Worm (Caenorhabditis elegans): ENCODE results near the gene men-1.

Gene men-1

ce11 chrII:14251400-14251940, 17.6 kb upstream of the men-1 start (continued):
- TF ChIP-seq arid-1 (GFP tag; conservative IDR thresholded peaks at IDR 0.05) (peak; percentile 83), dve-1 (tag; optimal IDR thresholded peaks at IDR 0.05; ENCODE audit: insufficient read depth) (peak; percentile 93), mep-1 (tag; optimal IDR thresholded peaks at IDR 0.05) (peak; percentile 96), lin-39 (tag; optimal IDR thresholded peaks at IDR 0.05) (no peak), nhr-28 (tag; optimal IDR thresholded peaks at IDR 0.05) (peak; percentile 85), hif-1 (tag; optimal IDR thresholded peaks at IDR 0.05) (peak; percentile 71 to 93), ceh-20 (GFP tag; IDR thresholded peaks at IDR 0.05) (peak; percentile 89), ceh-82 (tag; optimal IDR thresholded peaks at IDR 0.05) (peak; percentile 26), ceh-32 (tag; optimal IDR thresholded peaks at IDR 0.05; ENCODE audit: poor library complexity) (peak; percentile 29), nhr-102 (tag; optimal IDR thresholded peaks at IDR 0.05) (peak; percentile 95), jun-1 (tag; optimal IDR thresholded peaks at IDR 0.05) (peak; percentile 55), R02D3.7 (tag; optimal IDR thresholded peaks at IDR 0.05) (no peak), tag-97 (GFP tag; IDR thresholded peaks at IDR 0.05) (no peak), tra-1 (GFP tag; IDR thresholded peaks at IDR 0.05) (peak; percentile 69; the same call in 1 of the 2 replicates), daf-12 (tag; optimal IDR thresholded peaks at IDR 0.05) (no peak), dpl-1 (GFP tag; optimal IDR thresholded peaks at IDR 0.05) (peak; percentile 97), ztf-7 (tag; optimal IDR thresholded peaks at IDR 0.05) (no peak), attf-4 (tag; optimal IDR thresholded peaks at IDR 0.05) (no peak), aly-2 (tag; optimal IDR thresholded peaks at IDR 0.05) (no peak), ZK546.5 (tag; optimal IDR thresholded peaks at IDR 0.05) (peak in 1 of 2 experiments; percentile 37), F37D6.2 (tag; optimal IDR thresholded peaks at IDR 0.05) (peak; percentile 90), nhr-41 (GFP tag; IDR thresholded peaks at IDR 0.05) (0 out of 2 replicates have a peak, but pooled peaks have one; percentile 13), ces-1 (GFP tag; optimal IDR thresholded peaks at IDR 0.05) (no peak), Y105C5A.15 (GFP tag; IDR thresholded peaks at IDR 0.05) (peak; percentile 85), mdt-29 (GFP tag; IDR thresholded peaks at IDR 0.05) (peak; percentile 54; the same call in 1 of the 2 replicates), mes-2 (tag; optimal IDR thresholded peaks at IDR 0.05; ENCODE audit: poor library complexity, severe bottlenecking) (peak; percentile 88), daf-19 (GFP tag; conservative IDR thresholded peaks at IDR 0.05) (no peak), nhr-25 (tag; optimal IDR thresholded peaks at IDR 0.05; ENCODE audit: borderline replicate concordance, insufficient read depth) (peak; percentile 77), lin-29 (GFP tag; IDR thresholded peaks at IDR 0.05) (peak; percentile 85), ztf-11 (tag; optimal IDR thresholded peaks at IDR 0.05) (no peak), nhr-10 (tag; optimal IDR thresholded peaks at IDR 0.05) (peak; percentile 48), ctbp-1 (GFP tag; IDR thresholded peaks at IDR 0.05) (peak; percentile 80), madf-9 (GFP tag; conservative IDR thresholded peaks at IDR 0.05) (peak; percentile 60), Y5F2A.4 (GFP tag; optimal IDR thresholded peaks at IDR 0.05) (peak; percentile 59), cey-2 (tag; optimal IDR thresholded peaks at IDR 0.05; ENCODE audit: borderline replicate concordance, insufficient read depth) (no peak), rbr-2 (tag; optimal IDR thresholded peaks at IDR 0.05) (peak; percentile 96), mdl-1 (tag; optimal IDR thresholded peaks at IDR 0.05) (peak; percentile 82 to 96)

- peak; percentile 65 for TF ChIP-seq tra-1 (GFP tag; IDR thresholded peaks at IDR 0.05)
- TF ChIP-seq D1046.2 (GFP tag; IDR thresholded peaks at IDR 0.05) = no peak
- TF ChIP-seq zfp-2 (tag; optimal IDR thresholded peaks at IDR 0.05) = no peak
- TF ChIP-seq zip-11 (GFP tag; IDR thresholded peaks at IDR 0.05) = no peak
- TF ChIP-seq hlh-11 (tag; optimal IDR thresholded peaks at IDR 0.05) = peak; percentile 96
- TF ChIP-seq Y75B8A.6 (GFP tag; IDR thresholded peaks at IDR 0.05) = 0 out of 2 replicates have a peak, but pooled peaks have one; percentile 18
- no peak for TF ChIP-seq ZK546.5 (tag; optimal IDR thresholded peaks at IDR 0.05)
- TF ChIP-seq lin-1 (GFP tag; IDR thresholded peaks at IDR 0.05) = peak; percentile 66
- TF ChIP-seq nhr-10 (tag; optimal IDR thresholded peaks at IDR 0.05) = peak; percentile 44
- peak; percentile 63; the same call in 1 of the 2 replicates for TF ChIP-seq nhr-42 (GFP tag; IDR thresholded peaks at IDR 0.05)
- TF ChIP-seq vab-7 (GFP tag; IDR thresholded peaks at IDR 0.05) = 0 out of 2 replicates have a peak, but pooled peaks have one; percentile 42
- no peak for TF ChIP-seq sdz-12 (GFP tag; optimal IDR thresholded peaks at IDR 0.05)
- peak; percentile 40 for TF ChIP-seq ama-1 (optimal IDR thresholded peaks at IDR 0.05)
- TF ChIP-seq madf-5 (GFP tag; IDR thresholded peaks at IDR 0.05) = 0 out of 4 replicates have a peak, but pooled peaks of 1 of the 2 experiments have one; percentile 9
- TF ChIP-seq nhr-102 (tag; optimal IDR thresholded peaks at IDR 0.05) = peak; percentile 58
These were observed 16.4 kb upstream of the men-1 start, which contains the start of gene hmg-1.1 for ce11 chrII:14250147-14250965. hmg-1.1 (plus strand) TSS chrII:14250695.
